Worm (Caenorhabditis elegans) whole organism, early embryonic: ENCODE measurements around the gene B0496.6.

ENCODE experiments used
- B0310.2 ChIP-seq: sonication (generic microtip); optimal IDR thresholded peaks from 2 replicates; lab custom pipeline; 2016; ENCODE audit warnings: mild to moderate bottlenecking, missing genetic modification characterization, missing compliant biosample characterization
- F13C5.2 ChIP-seq: sonication (generic microtip); optimal IDR thresholded peaks from 2 replicates; lab custom pipeline; 2017; ENCODE audit warnings: mild to moderate bottlenecking, missing genetic modification characterization, inconsistent platforms, missing compliant biosample characterization
- aly-1 ChIP-seq: sonication (generic microtip); optimal IDR thresholded peaks from 2 replicates; lab custom pipeline; 2016; ENCODE audit warnings: missing genetic modification characterization, missing compliant biosample characterization
- ama-1 ChIP-seq: fragments of 150-350 bp; optimal IDR thresholded peaks from 2 replicates; lab custom pipeline; 2014
- ceh-13 ChIP-seq: fragments of 200-800 bp; sonication (Bioruptor generic); optimal IDR thresholded peaks from 2 replicates; lab custom pipeline; 2018; ENCODE audit warnings: mild to moderate bottlenecking, missing genetic modification characterization, missing compliant biosample characterization
- ceh-36 ChIP-seq: sonication (generic microtip); optimal IDR thresholded peaks from 2 replicates; lab custom pipeline; 2016; ENCODE audit warnings: missing genetic modification characterization, inconsistent platforms, missing compliant biosample characterization
- ets-7 ChIP-seq: sonication (generic microtip); optimal IDR thresholded peaks from 2 replicates; lab custom pipeline; 2016; ENCODE audit warnings: missing genotype, missing genetic modification characterization, missing compliant biosample characterization
- flt-1 ChIP-seq: fragments of 200-800 bp; sonication (Bioruptor generic); IDR thresholded peaks from 2 replicates; pipeline ENCODE4 v1.3.6; 2022; ENCODE audit warnings: missing genetic modification characterization, missing compliant biosample characterization
- hmbx-1 ChIP-seq: sonication (generic microtip); optimal IDR thresholded peaks from 2 replicates; lab custom pipeline; 2016; ENCODE audit warnings: mild to moderate bottlenecking, missing genetic modification characterization, missing compliant biosample characterization
- hmg-4 ChIP-seq: fragments of 200-800 bp; sonication (Bioruptor generic); optimal IDR thresholded peaks from 2 replicates; lab custom pipeline; 2018; ENCODE audit warnings: mild to moderate bottlenecking, missing genetic modification characterization, missing compliant biosample characterization
- hnd-1 ChIP-seq: sonication (generic microtip); optimal IDR thresholded peaks from 2 replicates; lab custom pipeline; 2016; ENCODE audit warnings: missing genetic modification characterization, missing compliant biosample characterization
- pes-1 ChIP-seq: fragments of 200-800 bp; sonication (Bioruptor generic); IDR thresholded peaks from 2 replicates; pipeline ENCODE4 v1.3.6; 2022; ENCODE audit warnings: missing genetic modification reagents, missing genetic modification characterization, missing compliant biosample characterization
- scrt-1 ChIP-seq: fragments of 200-800 bp; sonication (Bioruptor generic); IDR thresholded peaks from 2 replicates; pipeline ENCODE4 v1.3.6; 2022; ENCODE audit warnings: missing genetic modification characterization, missing compliant biosample characterization
- sea-1 ChIP-seq: fragments of 200-800 bp; sonication (Bioruptor generic); conservative IDR thresholded peaks from 2 replicates; pipeline ENCODE4 v1.3.6; 2022; ENCODE audit warnings: missing genetic modification characterization, missing compliant biosample characterization
- tbx-11 ChIP-seq: fragments of 200-800 bp; sonication (Bioruptor generic); IDR thresholded peaks from 2 replicates; pipeline ENCODE4 v1.3.6; 2022; ENCODE audit warnings: missing genetic modification characterization, missing compliant biosample characterization
- tbx-37 ChIP-seq: fragments of 200-800 bp; sonication (Bioruptor generic); conservative IDR thresholded peaks from 2 replicates; pipeline ENCODE4 v1.3.6; 2022; ENCODE audit warnings: missing genetic modification reagents, missing genetic modification characterization, missing compliant biosample characterization
- tra-4 ChIP-seq: sonication (generic microtip); optimal IDR thresholded peaks from 2 replicates; lab custom pipeline; 2017; ENCODE audit warnings: missing genetic modification characterization, missing compliant biosample characterization

The B0496.6 gene

ce11 chrIV:7391534-7392343 lies 27.2 kb upstream of the B0496.6 start:
- TF ChIP-seq ets-7 (tag; lab: Kevin White, UChicago) = no peak
- no peak for TF ChIP-seq scrt-1 (GFP tag; lab: Robert Waterston, UW)
- no peak for TF ChIP-seq tra-4 (tag; lab: Kevin White, UChicago)
- TF ChIP-seq sea-1 (GFP tag; lab: Robert Waterston, UW) = no peak
- TF ChIP-seq hnd-1 = no peak
- no peak for TF ChIP-seq pes-1 (GFP tag; lab: Robert Waterston, UW)
- TF ChIP-seq tbx-11 (GFP tag; lab: Robert Waterston, UW) = no peak
- TF ChIP-seq aly-1 (tag; lab: Kevin White, UChicago) = no peak
- TF ChIP-seq ceh-36 (tag; lab: Kevin White, UChicago) = no peak
- TF ChIP-seq hmbx-1 (tag; lab: Kevin White, UChicago) = no peak
- TF ChIP-seq B0310.2 (tag; lab: Kevin White, UChicago) = no peak
- no peak for TF ChIP-seq ceh-13
- TF ChIP-seq ama-1 = no peak
- TF ChIP-seq tbx-37 = no peak
- no peak for TF ChIP-seq F13C5.2 (tag; lab: Kevin White, UChicago)
- TF ChIP-seq flt-1 (GFP tag; lab: Robert Waterston, UW) = no peak
- TF ChIP-seq hmg-4 = no peak

- TF ChIP-seq ama-1 (no peak), flt-1 (GFP tag; lab: Robert Waterston, UW) (no peak), pes-1 (GFP tag; lab: Robert Waterston, UW) (no peak), hmg-4 (no peak), tbx-11 (GFP tag; lab: Robert Waterston, UW) (no peak), scrt-1 (GFP tag; lab: Robert Waterston, UW) (no peak), aly-1 (tag; lab: Kevin White, UChicago) (no peak), tbx-37 (no peak)
These were observed 25.2 kb upstream of the B0496.6 start, which contains the start of gene pitr-1 for ce11 chrIV:7393700-7394099. pitr-1 (plus strand) TSS chrIV:7394085.

- TF ChIP-seq hmg-4 (no peak), tbx-11 (GFP tag; lab: Robert Waterston, UW) (no peak), tbx-37 (no peak), ama-1 (no peak), tra-4 (tag; lab: Kevin White, UChicago) (no peak), F13C5.2 (tag; lab: Kevin White, UChicago) (no peak), hmbx-1 (tag; lab: Kevin White, UChicago) (no peak), aly-1 (tag; lab: Kevin White, UChicago) (no peak), pes-1 (GFP tag; lab: Robert Waterston, UW) (no peak), sea-1 (GFP tag; lab: Robert Waterston, UW) (no peak), B0310.2 (tag; lab: Kevin White, UChicago) (no peak), flt-1 (GFP tag; lab: Robert Waterston, UW) (no peak), scrt-1 (GFP tag; lab: Robert Waterston, UW) (no peak), ets-7 (tag; lab: Kevin White, UChicago) (no peak), hnd-1 (no peak), ceh-13 (no peak), ceh-36 (tag; lab: Kevin White, UChicago) (no peak)
These were observed 21.4 kb upstream of the B0496.6 start for ce11 chrIV:7397507-7397906.

- TF ChIP-seq tra-4 (tag; lab: Kevin White, UChicago) = no peak
- no peak for TF ChIP-seq hmg-4
- no peak for TF ChIP-seq scrt-1 (GFP tag; lab: Robert Waterston, UW)
- TF ChIP-seq pes-1 (GFP tag; lab: Robert Waterston, UW) = no peak
- TF ChIP-seq sea-1 (GFP tag; lab: Robert Waterston, UW) = no peak
- TF ChIP-seq tbx-11 (GFP tag; lab: Robert Waterston, UW) = no peak
- TF ChIP-seq flt-1 (GFP tag; lab: Robert Waterston, UW) = no peak
- no peak for TF ChIP-seq B0310.2 (tag; lab: Kevin White, UChicago)
These were observed 18.3 kb upstream of the B0496.6 start for ce11 chrIV:7400502-7401118.

- TF ChIP-seq ama-1 (no peak), hmg-4 (peak; percentile 62)
These were observed 16.8 kb upstream of the B0496.6 start for ce11 chrIV:7402077-7402476.

ce11 chrIV:7403422-7403821 lies 15.5 kb upstream of the B0496.6 start:
- no peak for TF ChIP-seq tra-4 (tag; lab: Kevin White, UChicago)
- TF ChIP-seq ceh-36 (tag; lab: Kevin White, UChicago) = no peak
- no peak for TF ChIP-seq pes-1 (GFP tag; lab: Robert Waterston, UW)
- no peak for TF ChIP-seq tbx-11 (GFP tag; lab: Robert Waterston, UW)
- no peak for TF ChIP-seq B0310.2 (tag; lab: Kevin White, UChicago)
- TF ChIP-seq hmbx-1 (tag; lab: Kevin White, UChicago) = no peak
- no peak for TF ChIP-seq tbx-37
- no peak for TF ChIP-seq hmg-4

- TF ChIP-seq pes-1 (GFP tag; lab: Robert Waterston, UW) (no peak), hnd-1 (no peak), F13C5.2 (tag; lab: Kevin White, UChicago) (no peak), hmg-4 (no peak), ets-7 (tag; lab: Kevin White, UChicago) (no peak), tbx-37 (no peak), ceh-13 (no peak), tbx-11 (GFP tag; lab: Robert Waterston, UW) (no peak), scrt-1 (GFP tag; lab: Robert Waterston, UW) (no peak), aly-1 (tag; lab: Kevin White, UChicago) (no peak), ama-1 (no peak), flt-1 (GFP tag; lab: Robert Waterston, UW) (no peak), hmbx-1 (tag; lab: Kevin White, UChicago) (no peak), B0310.2 (tag; lab: Kevin White, UChicago) (no peak), sea-1 (GFP tag; lab: Robert Waterston, UW) (no peak)
These were observed 13.8 kb upstream of the B0496.6 start, which contains the start of the genes C48A7.16 and egl-19 for ce11 chrIV:7404934-7405632. C48A7.16 (plus strand) TSS chrIV:7405477. egl-19 (plus strand) TSS chrIV:7405582.
